Worm (Caenorhabditis elegans) whole organism, L2 larva: ENCODE results near the gene F53E10.5.

Experiments used
- aly-2 ChIP-seq: fragments of 150-350 bp; optimal IDR thresholded peaks from 2 replicates; lab custom pipeline; 2014; ENCODE audit warnings: missing biosample characterization, missing genetic modification characterization
- ceh-82 ChIP-seq: fragments of 150-350 bp; optimal IDR thresholded peaks from 2 replicates; lab custom pipeline; 2014; ENCODE audit warnings: missing biosample characterization, missing genetic modification characterization
- fos-1 ChIP-seq: fragments of 150-350 bp; optimal IDR thresholded peaks from 2 replicates; lab custom pipeline; 2014; ENCODE audit warnings: missing biosample characterization, missing genetic modification characterization
- mdl-1 ChIP-seq, 2 experiments: fragments of 150-350 bp in 1 of 2; sonication (generic microtip) in 1 of 2; optimal IDR thresholded peaks; 2 replicates each; lab custom pipeline; 2017; ENCODE audit warnings: missing biosample characterization in 2 of 2, missing genetic modification characterization in 2 of 2
- nhr-11 ChIP-seq: fragments of 150-350 bp; optimal IDR thresholded peaks from 2 replicates; lab custom pipeline; 2014; ENCODE audit warnings: missing biosample characterization, missing genetic modification characterization
- nhr-6 ChIP-seq: fragments of 150-350 bp; optimal IDR thresholded peaks from 2 replicates; lab custom pipeline; 2014; ENCODE audit warnings: missing biosample characterization, missing genetic modification characterization
- ztf-11 ChIP-seq: sonication (generic microtip); optimal IDR thresholded peaks from 2 replicates; lab custom pipeline; 2017; ENCODE audit warnings: missing biosample characterization, missing genetic modification characterization

DNA sequence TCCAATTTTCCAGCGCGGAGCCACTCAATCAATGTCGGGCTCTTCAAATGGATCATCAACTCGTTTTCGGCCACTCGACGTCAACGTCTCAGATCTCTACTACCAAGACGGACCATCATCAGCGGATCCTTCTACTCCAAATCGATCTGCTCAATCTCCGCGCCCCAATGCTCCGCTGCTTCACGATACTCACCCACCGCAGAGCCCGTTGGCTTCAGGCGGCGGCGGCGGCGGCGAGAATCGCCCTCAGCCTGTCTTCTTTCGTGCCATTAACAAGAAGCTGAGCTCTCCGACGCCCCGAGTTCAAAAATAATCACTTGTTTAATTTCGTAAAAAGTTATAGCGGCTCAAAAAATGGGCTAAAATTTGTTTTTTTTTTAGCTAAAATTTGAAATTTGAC, 47.3 kb upstream of the F53E10.5 start:
- TF ChIP-seq fos-1, result no peak
- TF ChIP-seq ceh-82 (tag; lab: Kevin White, UChicago), result no peak
- no peak for TF ChIP-seq aly-2
- TF ChIP-seq ztf-11 (tag; lab: Kevin White, UChicago), result no peak
- TF ChIP-seq mdl-1 (tag; optimal IDR thresholded peaks at IDR 0.05; lab: Kevin White, UChicago), result no peak
- TF ChIP-seq nhr-11 (tag; lab: Kevin White, UChicago), result no peak
- TF ChIP-seq nhr-6, result no peak
